Worm (Caenorhabditis elegans): ENCODE data around the gene spp-11.

spp-11 gene

ce11 chrII:6376693-6377092 lies 30.5 kb downstream of the spp-11 start:
- TF ChIP-seq hlh-30 (tag; optimal IDR thresholded peaks at IDR 0.05; ENCODE audit: insufficient read depth) = no peak
- no peak for TF ChIP-seq nfya-1 (tag; optimal IDR thresholded peaks at IDR 0.05)
- TF ChIP-seq npax-4 (tag; optimal IDR thresholded peaks at IDR 0.05) = no peak
- no peak for TF ChIP-seq sox-4 (tag; optimal IDR thresholded peaks at IDR 0.05)
- no peak for TF ChIP-seq pag-3 (tag; optimal IDR thresholded peaks at IDR 0.05; ENCODE audit: borderline replicate concordance)
- TF ChIP-seq ceh-24 (tag; optimal IDR thresholded peaks at IDR 0.05) = no peak
- TF ChIP-seq elt-4 (tag; optimal IDR thresholded peaks at IDR 0.05) = no peak
- TF ChIP-seq ceh-6 (GFP tag; optimal IDR thresholded peaks at IDR 0.05) = no peak
- TF ChIP-seq lin-11 (tag; optimal IDR thresholded peaks at IDR 0.05) = no peak
- no peak for TF ChIP-seq odd-2 (tag; optimal IDR thresholded peaks at IDR 0.05)
- no peak for TF ChIP-seq unc-86 (tag; optimal IDR thresholded peaks at IDR 0.05)
- TF ChIP-seq tbx-7 (tag; optimal IDR thresholded peaks at IDR 0.05) = no peak
- no peak for TF ChIP-seq sdc-2 (tag; optimal IDR thresholded peaks at IDR 0.05)

- TF ChIP-seq ceh-19 (GFP tag; optimal IDR thresholded peaks at IDR 0.05) = no peak
- TF ChIP-seq K02D7.2 (tag; optimal IDR thresholded peaks at IDR 0.05) = no peak
- TF ChIP-seq ceh-14 (tag; optimal IDR thresholded peaks at IDR 0.05) = no peak
- no peak for TF ChIP-seq F13H6.1 (tag; optimal IDR thresholded peaks at IDR 0.05)
- no peak for TF ChIP-seq fax-1 (tag; optimal IDR thresholded peaks at IDR 0.05)
- TF ChIP-seq nfya-1 (tag; optimal IDR thresholded peaks at IDR 0.05) = no peak
- no peak for TF ChIP-seq unc-42 (tag; optimal IDR thresholded peaks at IDR 0.05)
- no peak for TF ChIP-seq eyg-1 (tag; optimal IDR thresholded peaks at IDR 0.05)
- no peak for TF ChIP-seq lim-6 (tag; optimal IDR thresholded peaks at IDR 0.05)
- TF ChIP-seq nhr-11 (tag; optimal IDR thresholded peaks at IDR 0.05) = no peak
- TF ChIP-seq tbx-7 (tag; optimal IDR thresholded peaks at IDR 0.05) = no peak
- no peak for TF ChIP-seq T23F11.4 (GFP tag; optimal IDR thresholded peaks at IDR 0.05)
- TF ChIP-seq npax-4 (tag; optimal IDR thresholded peaks at IDR 0.05) = no peak
- no peak for TF ChIP-seq ama-1 (optimal IDR thresholded peaks at IDR 0.05)
- no peak for TF ChIP-seq hlh-15 (tag; optimal IDR thresholded peaks at IDR 0.05)
Measured at ce11 chrII:6374646-6375045, 32.5 kb downstream of the spp-11 start.

ce11 chrII:6373361-6373760 lies 33.8 kb downstream of the spp-11 start:
- no peak for TF ChIP-seq K02D7.2 (tag; optimal IDR thresholded peaks at IDR 0.05)
- no peak for TF ChIP-seq ref-2 (tag; optimal IDR thresholded peaks at IDR 0.05)
- TF ChIP-seq fkh-6 (tag; optimal IDR thresholded peaks at IDR 0.05) = no peak
- TF ChIP-seq lin-11 (tag; optimal IDR thresholded peaks at IDR 0.05) = no peak
- no peak for TF ChIP-seq nhr-232 (tag; optimal IDR thresholded peaks at IDR 0.05)
- no peak for TF ChIP-seq ceh-6 (GFP tag; optimal IDR thresholded peaks at IDR 0.05)
- no peak for TF ChIP-seq syd-9 (tag; optimal IDR thresholded peaks at IDR 0.05)
- no peak for TF ChIP-seq T23F11.4 (GFP tag; optimal IDR thresholded peaks at IDR 0.05)
- TF ChIP-seq elt-4 (tag; optimal IDR thresholded peaks at IDR 0.05) = no peak
- TF ChIP-seq gmeb-2 (tag; optimal IDR thresholded peaks at IDR 0.05) = no peak
- TF ChIP-seq odd-2 (tag; optimal IDR thresholded peaks at IDR 0.05) = no peak
- no peak for TF ChIP-seq che-1 (tag; optimal IDR thresholded peaks at IDR 0.05)
- TF ChIP-seq dmd-4 (tag; optimal IDR thresholded peaks at IDR 0.05; ENCODE audit: borderline replicate concordance) = no peak
- TF ChIP-seq ceh-31 (tag; optimal IDR thresholded peaks at IDR 0.05) = no peak

ce11 chrII:6371003-6371402 lies 36.2 kb downstream of the spp-11 start, which contains the start of gene lin-23:
lin-23 (plus strand) TSS chrII:6371303.
- TF ChIP-seq hlh-15 (tag; optimal IDR thresholded peaks at IDR 0.05) (no peak), C38D4.7 (GFP tag; optimal IDR thresholded peaks at IDR 0.05) (no peak), pqm-1 (tag; optimal IDR thresholded peaks at IDR 0.05) (no peak), Y22D7AL.16 (tag; optimal IDR thresholded peaks at IDR 0.05) (no peak), pha-2 (tag; optimal IDR thresholded peaks at IDR 0.05) (no peak), ceh-22 (tag; optimal IDR thresholded peaks at IDR 0.05) (no peak), gmeb-2 (tag; optimal IDR thresholded peaks at IDR 0.05) (no peak), ttx-3 (tag; optimal IDR thresholded peaks at IDR 0.05) (no peak), fkh-6 (tag; optimal IDR thresholded peaks at IDR 0.05) (no peak), unc-3 (GFP tag; conservative IDR thresholded peaks at IDR 0.05) (no peak), unc-3 (tag; optimal IDR thresholded peaks at IDR 0.05) (no peak), ref-2 (tag; optimal IDR thresholded peaks at IDR 0.05) (no peak), elt-4 (tag; optimal IDR thresholded peaks at IDR 0.05) (no peak), hlh-6 (tag; optimal IDR thresholded peaks at IDR 0.05) (no peak), fkh-10 (GFP tag; optimal IDR thresholded peaks at IDR 0.05) (no peak), mec-3 (tag; optimal IDR thresholded peaks at IDR 0.05; ENCODE audit: borderline replicate concordance) (no peak), sox-2 (GFP tag; IDR thresholded peaks at IDR 0.05) (no peak)

Measured in whole organism, late embryonic.